Worm (Caenorhabditis elegans) whole organism, early embryonic: ENCODE measurements around the gene prdx-6.

Source experiments
- B0310.2 ChIP-seq: sonication (generic microtip); optimal IDR thresholded peaks from 2 replicates; lab custom pipeline; 2016; ENCODE audit warnings: mild to moderate bottlenecking, missing genetic modification characterization, missing compliant biosample characterization
- F13C5.2 ChIP-seq: sonication (generic microtip); optimal IDR thresholded peaks from 2 replicates; lab custom pipeline; 2017; ENCODE audit warnings: mild to moderate bottlenecking, missing genetic modification characterization, inconsistent platforms, missing compliant biosample characterization
- ama-1 ChIP-seq: fragments of 150-350 bp; optimal IDR thresholded peaks from 2 replicates; lab custom pipeline; 2014
- ceh-13 ChIP-seq: fragments of 200-800 bp; sonication (Bioruptor generic); optimal IDR thresholded peaks from 2 replicates; lab custom pipeline; 2018; ENCODE audit warnings: mild to moderate bottlenecking, missing genetic modification characterization, missing compliant biosample characterization
- ceh-36 ChIP-seq: sonication (generic microtip); optimal IDR thresholded peaks from 2 replicates; lab custom pipeline; 2016; ENCODE audit warnings: missing genetic modification characterization, inconsistent platforms, missing compliant biosample characterization
- flt-1 ChIP-seq: fragments of 200-800 bp; sonication (Bioruptor generic); IDR thresholded peaks from 2 replicates; pipeline ENCODE4 v1.3.6; 2022; ENCODE audit warnings: missing genetic modification characterization, missing compliant biosample characterization
- hmbx-1 ChIP-seq: sonication (generic microtip); optimal IDR thresholded peaks from 2 replicates; lab custom pipeline; 2016; ENCODE audit warnings: mild to moderate bottlenecking, missing genetic modification characterization, missing compliant biosample characterization
- hnd-1 ChIP-seq: sonication (generic microtip); optimal IDR thresholded peaks from 2 replicates; lab custom pipeline; 2016; ENCODE audit warnings: missing genetic modification characterization, missing compliant biosample characterization
- scrt-1 ChIP-seq: fragments of 200-800 bp; sonication (Bioruptor generic); IDR thresholded peaks from 2 replicates; pipeline ENCODE4 v1.3.6; 2022; ENCODE audit warnings: missing genetic modification characterization, missing compliant biosample characterization
- tra-4 ChIP-seq: sonication (generic microtip); optimal IDR thresholded peaks from 2 replicates; lab custom pipeline; 2017; ENCODE audit warnings: missing genetic modification characterization, missing compliant biosample characterization

DNA sequence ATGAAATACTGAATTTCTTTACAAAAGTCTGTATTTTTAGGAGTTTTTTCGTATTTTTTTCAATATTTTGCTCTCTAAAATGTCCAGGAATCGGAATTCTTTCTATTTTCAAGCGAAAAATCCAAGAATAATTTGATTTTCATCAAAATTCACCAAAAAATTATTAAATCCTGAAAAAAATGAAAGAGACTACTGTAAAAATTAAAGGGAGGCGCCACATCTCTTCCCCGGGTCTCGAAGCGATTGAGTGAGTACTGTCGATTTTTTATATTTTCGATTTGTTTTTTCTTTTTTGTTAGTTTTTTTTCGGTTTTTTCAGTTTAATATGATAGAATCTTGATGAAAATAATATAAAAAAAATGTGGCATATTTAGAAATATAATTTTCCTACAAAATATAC is 34.8 kb upstream of the prdx-6 start:
- no peak for TF ChIP-seq hmbx-1
- no peak for TF ChIP-seq ama-1
- TF ChIP-seq tra-4 = no peak
- TF ChIP-seq F13C5.2 (tag; lab: Kevin White, UChicago) = no peak
- TF ChIP-seq hnd-1 (tag; lab: Kevin White, UChicago) = no peak
- no peak for TF ChIP-seq B0310.2 (tag; lab: Kevin White, UChicago)
- TF ChIP-seq ceh-13 (GFP tag; lab: Kevin White, UChicago) = no peak
- no peak for TF ChIP-seq flt-1 (GFP tag; lab: Robert Waterston, UW)
- no peak for TF ChIP-seq ceh-36 (tag; lab: Kevin White, UChicago)
- TF ChIP-seq scrt-1 (GFP tag; lab: Robert Waterston, UW) = no peak
